Fruit fly (Drosophila melanogaster): ENCODE data around the gene Acsf3.
A peak's percentile ranks its signal among the peaks of the same experiment; 100 is the strongest.

Acsf3 gene

DNA sequence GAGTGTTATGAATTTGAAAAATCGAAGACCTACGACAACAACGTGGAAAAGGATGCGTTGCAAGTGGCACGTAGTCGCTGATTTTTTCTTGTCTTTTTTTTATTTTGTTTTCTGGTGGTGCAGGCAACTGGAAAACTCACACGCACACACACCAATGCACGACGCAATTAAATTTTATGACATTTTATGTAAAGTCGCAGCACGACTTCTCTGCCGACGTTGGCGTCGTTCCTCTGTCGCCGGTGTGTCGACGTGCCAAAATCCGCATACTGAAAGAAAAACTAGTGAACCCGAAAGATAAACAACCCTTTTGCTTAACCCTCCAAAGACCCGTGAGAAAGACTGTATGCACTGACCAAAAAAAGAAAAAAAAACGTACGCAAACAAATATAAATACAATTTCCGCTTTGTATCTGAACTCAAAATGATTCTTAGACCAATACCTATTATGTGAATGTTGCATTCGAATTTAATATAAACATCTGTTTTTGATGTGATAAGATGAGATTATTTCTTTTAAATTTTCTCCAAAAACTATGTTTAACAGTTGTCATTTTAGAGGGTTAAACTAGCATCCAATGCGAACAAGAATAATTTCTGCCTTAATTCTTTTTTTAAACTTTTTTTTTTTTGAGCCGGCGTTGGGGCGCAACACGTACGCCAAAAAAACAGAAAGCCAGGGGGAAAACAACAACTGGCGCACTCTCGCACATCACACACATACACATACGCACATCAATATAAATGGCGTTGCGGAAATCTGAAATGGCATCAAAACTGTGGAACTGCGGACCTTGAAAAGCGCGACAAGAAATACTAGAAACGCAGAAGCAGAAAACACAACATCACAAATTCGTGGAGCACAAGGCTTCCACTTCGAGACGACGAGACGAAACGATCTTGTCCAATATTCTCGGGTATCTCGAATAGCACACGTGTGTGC is 5.3 kb downstream of the Acsf3 start (continued):
- TF ChIP-seq CG31388 (GFP tag; optimal IDR thresholded peaks at IDR 0.05), result no peak
- TF ChIP-seq CG10209 (GFP tag; optimal IDR thresholded peaks at IDR 0.05), result no peak
- peak; percentile 5 for TF ChIP-seq pum (GFP tag; optimal IDR thresholded peaks at IDR 0.05)
- no peak for TF ChIP-seq eve (GFP tag; optimal IDR thresholded peaks at IDR 0.05)
- TF ChIP-seq CG6272 (GFP tag; IDR thresholded peaks at IDR 0.05), result no peak
- no peak for TF ChIP-seq toy (GFP tag; IDR thresholded peaks at IDR 0.05)
- no peak for TF ChIP-seq CG2199 (GFP tag; IDR thresholded peaks at IDR 0.05)
- TF ChIP-seq MBD-R2 (GFP tag; IDR thresholded peaks at IDR 0.05), result no peak
- TF ChIP-seq sob (GFP tag; IDR thresholded peaks at IDR 0.05), result no peak
- no peak for TF ChIP-seq CG4424 (GFP tag; optimal IDR thresholded peaks at IDR 0.05)
- TF ChIP-seq CG6791 (GFP tag; IDR thresholded peaks at IDR 0.05; ENCODE audit: partially characterized antibody), result no peak
- TF ChIP-seq CG3995 (GFP tag; optimal IDR thresholded peaks at IDR 0.05), result no peak
- TF ChIP-seq trh (GFP tag; optimal IDR thresholded peaks at IDR 0.05), result no peak
- TF ChIP-seq Sin3A (optimal IDR thresholded peaks at IDR 0.05), result no peak
- TF ChIP-seq CG34376 (GFP tag; optimal IDR thresholded peaks at IDR 0.05), result no peak
- TF ChIP-seq CG1792 (GFP tag; optimal IDR thresholded peaks at IDR 0.05), result peak; percentile 38
- TF ChIP-seq Dref (GFP tag; IDR thresholded peaks at IDR 0.05), result no peak
- no peak for TF ChIP-seq dimm (GFP tag; IDR thresholded peaks at IDR 0.05)
- no peak for TF ChIP-seq cato (GFP tag; optimal IDR thresholded peaks at IDR 0.05; ENCODE audit: borderline replicate concordance)
- TF ChIP-seq CG14050 (GFP tag; IDR thresholded peaks at IDR 0.05), result no peak
- TF ChIP-seq ewg (GFP tag; optimal IDR thresholded peaks at IDR 0.05), result no peak
- TF ChIP-seq HLH54F (GFP tag; optimal IDR thresholded peaks at IDR 0.05), result peak; percentile 42
- no peak for TF ChIP-seq pita (GFP tag; optimal IDR thresholded peaks at IDR 0.05)
- TF ChIP-seq so (GFP tag; IDR thresholded peaks at IDR 0.05), result no peak
- TF ChIP-seq stwl (tag; optimal IDR thresholded peaks at IDR 0.05), result no peak
- TF ChIP-seq da (GFP tag; optimal IDR thresholded peaks at IDR 0.05), result peak; percentile 42
- TF ChIP-seq CG11247 (GFP tag; IDR thresholded peaks at IDR 0.05), result no peak
- no peak for TF ChIP-seq CG11093 (GFP tag; IDR thresholded peaks at IDR 0.05)
- no peak for TF ChIP-seq Bdp1 (GFP tag; optimal IDR thresholded peaks at IDR 0.05)
- TF ChIP-seq tll (GFP tag; optimal IDR thresholded peaks at IDR 0.05), result no peak
- no peak for TF ChIP-seq CG8359 (GFP tag; optimal IDR thresholded peaks at IDR 0.05; ENCODE audit: borderline replicate concordance)
- TF ChIP-seq crol (GFP tag; IDR thresholded peaks at IDR 0.05), result no peak
- TF ChIP-seq Max (GFP tag; optimal IDR thresholded peaks at IDR 0.05), result no peak
- TF ChIP-seq dan (GFP tag; IDR thresholded peaks at IDR 0.05), result no peak
- TF ChIP-seq CG7987 (GFP tag; optimal IDR thresholded peaks at IDR 0.05), result no peak
- TF ChIP-seq ems (GFP tag; optimal IDR thresholded peaks at IDR 0.05), result peak; percentile 7
- TF ChIP-seq dmrt99B (tag; optimal IDR thresholded peaks at IDR 0.05), result peak; percentile 3
- no peak for TF ChIP-seq CG12744 (GFP tag; optimal IDR thresholded peaks at IDR 0.05)
- TF ChIP-seq tna (GFP tag; IDR thresholded peaks at IDR 0.05; ENCODE audit: partially characterized antibody), result no peak
- TF ChIP-seq Fer3 (tag; optimal IDR thresholded peaks at IDR 0.05), result peak; percentile 49
- TF ChIP-seq CG3847 (GFP tag; IDR thresholded peaks at IDR 0.05), result peak; percentile 45
- TF ChIP-seq row (GFP tag; IDR thresholded peaks at IDR 0.05), result peak; percentile 46; the same call in 2 of the 3 replicates
- TF ChIP-seq gro (GFP tag; optimal IDR thresholded peaks at IDR 0.05), result peak; percentile 23
- TF ChIP-seq Deaf1 (tag; optimal IDR thresholded peaks at IDR 0.05), result no peak
- TF ChIP-seq kah (GFP tag; optimal IDR thresholded peaks at IDR 0.05), result no peak
- no peak; the same call in 1 of the 2 replicates for TF ChIP-seq rib (GFP tag; IDR thresholded peaks at IDR 0.05)
- no peak for TF ChIP-seq Chrac-16 (GFP tag; optimal IDR thresholded peaks at IDR 0.05)
- peak; percentile 47 for TF ChIP-seq maf-S (GFP tag; optimal IDR thresholded peaks at IDR 0.05)
- TF ChIP-seq CG18764 (GFP tag; optimal IDR thresholded peaks at IDR 0.05), result no peak
- peak; percentile 43 for TF ChIP-seq Myb (GFP tag; optimal IDR thresholded peaks at IDR 0.05)
